ENCODE assay signal across 3 fruit fly cellular contexts in the genomic region with DNA sequence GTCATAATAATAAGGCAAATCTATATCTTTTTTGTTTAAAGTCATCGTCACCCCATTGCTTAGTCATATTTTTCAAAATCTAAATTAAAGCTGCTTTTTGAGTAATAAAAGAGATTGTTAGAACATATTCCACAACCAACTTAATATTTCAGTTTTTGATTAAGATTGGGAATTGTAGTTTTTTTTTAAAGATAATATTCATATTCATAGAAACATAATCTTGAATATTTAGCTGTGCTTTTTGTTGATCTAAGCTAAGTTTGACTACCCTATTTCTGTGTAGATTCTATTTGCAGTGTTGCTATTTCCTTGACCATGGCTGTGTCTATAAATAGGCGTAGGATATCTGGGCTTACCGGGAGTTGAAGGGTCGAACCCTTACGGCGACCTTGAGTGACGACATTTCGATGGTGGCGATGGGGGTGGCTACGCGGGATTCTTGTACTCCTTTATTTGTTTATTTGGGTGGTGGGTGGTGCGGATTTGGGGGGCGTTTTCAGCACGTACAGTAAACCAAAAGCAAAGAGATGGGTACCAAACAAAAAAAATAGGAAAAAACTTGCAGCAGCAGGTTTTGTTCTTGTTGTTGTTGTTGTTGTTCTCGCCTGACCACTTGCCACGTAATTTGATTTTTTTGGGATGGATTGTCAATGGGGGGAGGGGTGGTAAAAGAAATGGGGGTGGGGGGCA.
A peak's percentile ranks its signal among the peaks of the same experiment; 100 is the strongest.
TF ChIP-seq lines count a peak whose summit lies in the region.

No protein-coding gene starts in this region.

- no peak for TF ChIP-seq CTCF in whole organism, embryonic (GFP tag; optimal IDR thresholded peaks at IDR 0.05; lab: Kevin White, UChicago)

TF ChIP-seq in whole organism, embryonic, 481 proteins besides CTCF, POLR2A, EP300 and RAD21 (continues in another document):
- TF ChIP-seq NC2β (GFP tag; optimal IDR thresholded peaks at IDR 0.05; lab: Kevin White, UChicago) (no peak), vvl (GFP tag; IDR thresholded peaks at IDR 0.05; lab: Robert Waterston, UW) (0 out of 2 replicates have a peak, but pooled peaks have one; percentile 21), sim (GFP tag; IDR thresholded peaks at IDR 0.05; lab: Robert Waterston, UW) (0 out of 2 replicates have a peak, but pooled peaks have one; percentile 5), ATbp (GFP tag; optimal IDR thresholded peaks at IDR 0.05; lab: Kevin White, UChicago) (peak; percentile 4), CG1024 (GFP tag; IDR thresholded peaks at IDR 0.05; lab: Robert Waterston, UW) (no peak), CG10147 (GFP tag; optimal IDR thresholded peaks at IDR 0.05; lab: Kevin White, UChicago) (no peak), CG4820 (GFP tag; optimal IDR thresholded peaks at IDR 0.05; lab: Kevin White, UChicago) (no peak), pan (optimal IDR thresholded peaks at IDR 0.05; lab: Kevin White, UChicago) (no peak), pan (GFP tag; optimal IDR thresholded peaks at IDR 0.05 in 1 of 2, IDR thresholded peaks at IDR 0.05 in 1 of 2) (no peak), Camta (GFP tag; optimal IDR thresholded peaks at IDR 0.05; lab: Kevin White, UChicago) (no peak), Gug (GFP tag; IDR thresholded peaks at IDR 0.05; lab: Robert Waterston, UW) (no peak), CG14710 (tag; optimal IDR thresholded peaks at IDR 0.05; lab: Kevin White, UChicago) (peak; percentile 22), cg (GFP tag; optimal IDR thresholded peaks at IDR 0.05; lab: Kevin White, UChicago) (no peak), CG43689 (GFP tag; IDR thresholded peaks at IDR 0.05; lab: Robert Waterston, UW) (no peak), br (optimal IDR thresholded peaks at IDR 0.05; lab: Kevin White, UChicago) (no peak), CG4617 (GFP tag; optimal IDR thresholded peaks at IDR 0.05; lab: Kevin White, UChicago; ENCODE audit: borderline replicate concordance) (no peak), Bdp1 (GFP tag; optimal IDR thresholded peaks at IDR 0.05; lab: Kevin White, UChicago) (no peak), luna (GFP tag; optimal IDR thresholded peaks at IDR 0.05; lab: Kevin White, UChicago) (no peak), Elba2 (GFP tag; optimal IDR thresholded peaks at IDR 0.05; lab: Kevin White, UChicago) (no peak), Eip74EF (GFP tag; optimal IDR thresholded peaks at IDR 0.05; lab: Kevin White, UChicago) (no peak), CG4404 (GFP tag; IDR thresholded peaks at IDR 0.05; lab: Robert Waterston, UW) (no peak), sug (tag; optimal IDR thresholded peaks at IDR 0.05; lab: Kevin White, UChicago) (no peak), seq (GFP tag; IDR thresholded peaks at IDR 0.05; lab: Robert Waterston, UW) (0 out of 2 replicates have a peak, but pooled peaks have one; percentile 22), CG7271 (tag; optimal IDR thresholded peaks at IDR 0.05; lab: Kevin White, UChicago) (no peak), phol (tag; optimal IDR thresholded peaks at IDR 0.05; lab: Kevin White, UChicago) (peak; percentile 44), CG8290 (GFP tag; optimal IDR thresholded peaks at IDR 0.05; lab: Kevin White, UChicago) (no peak), CG8290 (tag; optimal IDR thresholded peaks at IDR 0.05; lab: Kevin White, UChicago) (peak in 1 of 2 experiments; percentile 5)

TF ChIP-seq in whole organism, prepupa, 60 proteins besides CTCF, POLR2A, EP300 and RAD21:
- TF ChIP-seq fkh (GFP tag; optimal IDR thresholded peaks at IDR 0.05; lab: Kevin White, UChicago) (no peak), CG10669 (GFP tag; optimal IDR thresholded peaks at IDR 0.05; lab: Kevin White, UChicago) (peak; percentile 11), CG32006 (GFP tag; optimal IDR thresholded peaks at IDR 0.05; lab: Kevin White, UChicago) (no peak), CG6276 (GFP tag; optimal IDR thresholded peaks at IDR 0.05; lab: Kevin White, UChicago) (no peak), CG15336 (GFP tag; IDR thresholded peaks at IDR 0.05; lab: Robert Waterston, UW) (no peak), CG8119 (GFP tag; IDR thresholded peaks at IDR 0.05; lab: Robert Waterston, UW) (no peak), svp (GFP tag; lab: Kevin White, UChicago) (peak; percentile 59), fd59A (GFP tag; optimal IDR thresholded peaks at IDR 0.05; lab: Kevin White, UChicago) (no peak), vri (GFP tag; optimal IDR thresholded peaks at IDR 0.05; lab: Kevin White, UChicago) (no peak), Sox14 (GFP tag; optimal IDR thresholded peaks at IDR 0.05; lab: Kevin White, UChicago) (no peak), Hr4 (GFP tag; optimal IDR thresholded peaks at IDR 0.05; lab: Kevin White, UChicago) (no peak), CG3032 (tag; optimal IDR thresholded peaks at IDR 0.05; lab: Kevin White, UChicago) (no peak), Blimp-1 (GFP tag; optimal IDR thresholded peaks at IDR 0.05; lab: Kevin White, UChicago) (no peak), achi (GFP tag; optimal IDR thresholded peaks at IDR 0.05; lab: Kevin White, UChicago) (no peak), CG8319 (GFP tag; optimal IDR thresholded peaks at IDR 0.05; lab: Kevin White, UChicago) (no peak), Smox (GFP tag; optimal IDR thresholded peaks at IDR 0.05; lab: Kevin White, UChicago) (no peak), Ets96B (tag; optimal IDR thresholded peaks at IDR 0.05; lab: Kevin White, UChicago) (peak; percentile 5), Eip78C (GFP tag; lab: Kevin White, UChicago) (peak; percentile 68), pdm3 (GFP tag; optimal IDR thresholded peaks at IDR 0.05; lab: Kevin White, UChicago) (no peak), cyc (GFP tag; optimal IDR thresholded peaks at IDR 0.05; lab: Kevin White, UChicago) (no peak), Sox15 (GFP tag; optimal IDR thresholded peaks at IDR 0.05; lab: Kevin White, UChicago) (no peak), net (GFP tag; optimal IDR thresholded peaks at IDR 0.05; lab: Kevin White, UChicago) (no peak), Gug (GFP tag; IDR thresholded peaks at IDR 0.05; lab: Robert Waterston, UW) (no peak), esn (GFP tag; optimal IDR thresholded peaks at IDR 0.05; lab: Kevin White, UChicago) (peak; percentile 19), CG11294 (GFP tag; IDR thresholded peaks at IDR 0.05; lab: Robert Waterston, UW) (no peak), OdsH (GFP tag; optimal IDR thresholded peaks at IDR 0.05; lab: Kevin White, UChicago) (no peak), Ets21C (GFP tag; optimal IDR thresholded peaks at IDR 0.05; lab: Kevin White, UChicago) (no peak), CG6163 (GFP tag; IDR thresholded peaks at IDR 0.05; lab: Robert Waterston, UW) (0 out of 3 replicates have a peak, but pooled peaks have one; percentile 29), topi (GFP tag; optimal IDR thresholded peaks at IDR 0.05; lab: Kevin White, UChicago) (peak; percentile 0)
TF ChIP-seq in whole organism, prepupa: peak in this region for 7.

TF ChIP-seq in whole organism, pupa, 21 proteins besides CTCF, POLR2A, EP300 and RAD21:
- TF ChIP-seq CG15710 (tag; optimal IDR thresholded peaks at IDR 0.05; lab: Kevin White, UChicago) (no peak), CG14655 (GFP tag; optimal IDR thresholded peaks at IDR 0.05; lab: Kevin White, UChicago) (no peak), gl (tag; optimal IDR thresholded peaks at IDR 0.05; lab: Kevin White, UChicago) (no peak), CG17806 (tag; optimal IDR thresholded peaks at IDR 0.05; lab: Kevin White, UChicago) (peak; percentile 6), CG13204 (GFP tag; optimal IDR thresholded peaks at IDR 0.05; lab: Kevin White, UChicago) (no peak), CG9948 (tag; optimal IDR thresholded peaks at IDR 0.05; lab: Kevin White, UChicago) (peak; percentile 26), CG34367 (tag; optimal IDR thresholded peaks at IDR 0.05; lab: Kevin White, UChicago) (no peak)
